Fruit fly (Drosophila melanogaster) whole organism, embryonic: Measurements from ENCODE around the gene ball.

ENCODE experiments used
- B-H2 ChIP-seq: fragments of 200-800 bp; sonication (Bioruptor generic); optimal IDR thresholded peaks from 2 replicates; lab custom pipeline; 2018; ENCODE audit warnings: missing biosample characterization, mild to moderate bottlenecking, missing genetic modification characterization
- CG10267 ChIP-seq: fragments of 200-800 bp; sonication (Bioruptor generic); optimal IDR thresholded peaks from 2 replicates; lab custom pipeline; 2018; ENCODE audit warnings: missing biosample characterization, mild to moderate bottlenecking, missing genetic modification characterization, moderate library complexity
- CG12071 ChIP-seq: fragments of 200-800 bp; sonication (Bioruptor generic); optimal IDR thresholded peaks from 3 replicates; lab custom pipeline; 2018; ENCODE audit warnings: missing biosample characterization, mild to moderate bottlenecking, missing genetic modification characterization
- CG12236 ChIP-seq: fragments of 200-800 bp; sonication (Bioruptor generic); optimal IDR thresholded peaks from 2 replicates; lab custom pipeline; 2016; ENCODE audit warnings: missing biosample characterization, missing genetic modification characterization
- CG1233 ChIP-seq: fragments of 200-800 bp; sonication (Bioruptor generic); optimal IDR thresholded peaks from 4 replicates; lab custom pipeline; 2018; ENCODE audit warnings: missing biosample characterization, mild to moderate bottlenecking, missing genetic modification characterization
- CG15011 ChIP-seq: fragments of 200-800 bp; sonication (Bioruptor generic); optimal IDR thresholded peaks from 3 replicates; lab custom pipeline; 2018; ENCODE audit warnings: missing biosample characterization, mild to moderate bottlenecking, missing genetic modification characterization
- CG17361 ChIP-seq: fragments of 200-800 bp; sonication (Bioruptor generic); IDR thresholded peaks from 3 replicates; pipeline ENCODE4 v1.3.6; 2022; ENCODE audit warnings: missing biosample characterization, missing genetic modification characterization
- CG18011 ChIP-seq: fragments of 200-800 bp; sonication (Bioruptor generic); optimal IDR thresholded peaks from 2 replicates; lab custom pipeline; 2017; ENCODE audit warnings: missing biosample characterization, missing genetic modification characterization, mild to moderate bottlenecking, moderate library complexity, missing genotype
- CG30403 ChIP-seq: fragments of 200-800 bp; sonication (Bioruptor generic); optimal IDR thresholded peaks from 3 replicates; lab custom pipeline; 2016; ENCODE audit warnings: missing biosample characterization, missing genetic modification characterization
- CG30431 ChIP-seq: fragments of 200-800 bp; sonication (Bioruptor generic); optimal IDR thresholded peaks from 2 replicates; lab custom pipeline; 2017; ENCODE audit warnings: missing biosample characterization, missing genetic modification characterization
- CG3281 ChIP-seq: fragments of 200-800 bp; sonication (Bioruptor generic); optimal IDR thresholded peaks from 3 replicates; lab custom pipeline; 2017; ENCODE audit warnings: missing biosample characterization, mild to moderate bottlenecking, missing genetic modification characterization
- CG34422 ChIP-seq: fragments of 200-800 bp; sonication (Bioruptor generic); IDR thresholded peaks from 3 replicates; pipeline ENCODE4 v1.3.6; 2022; ENCODE audit warnings: missing biosample characterization, missing genetic modification characterization
- CG4820 ChIP-seq: fragments of 200-800 bp; sonication (Bioruptor generic); optimal IDR thresholded peaks from 3 replicates; lab custom pipeline; 2016; ENCODE audit warnings: missing biosample characterization, missing genetic modification characterization
- CG8290 ChIP-seq, 3 experiments: fragments of 200-800 bp; sonication (Bioruptor generic); optimal IDR thresholded peaks; 2 replicates each; lab custom pipeline; 2016 to 2019; ENCODE audit warnings: missing biosample characterization in 3 of 3, missing genetic modification characterization in 3 of 3, mild to moderate bottlenecking in 2 of 3, moderate library complexity in 1 of 3
- Chrac-16 ChIP-seq: fragments of 200-800 bp; sonication (Bioruptor generic); optimal IDR thresholded peaks from 3 replicates; lab custom pipeline; 2016; ENCODE audit warnings: missing biosample characterization, missing genetic modification characterization
- CoRest ChIP-seq: fragments of 200-800 bp; sonication (Bioruptor generic); optimal IDR thresholded peaks from 3 replicates; lab custom pipeline; 2018; ENCODE audit warnings: missing biosample characterization, mild to moderate bottlenecking, missing genetic modification characterization, moderate library complexity
- D19A ChIP-seq: fragments of 200-800 bp; optimal IDR thresholded peaks from 3 replicates; lab custom pipeline; 2019; ENCODE audit warnings: missing biosample characterization, mild to moderate bottlenecking, missing genetic modification characterization, moderate library complexity
- Dll ChIP-seq: fragments of 200-800 bp; sonication (Bioruptor generic); IDR thresholded peaks from 4 replicates; pipeline ENCODE4 v1.3.6; 2022; ENCODE audit warnings: missing biosample characterization, missing genetic modification characterization; ENCODE audit not compliant: partially characterized antibody
- Dp ChIP-seq: fragments of 200-800 bp; sonication (Bioruptor generic); optimal IDR thresholded peaks from 2 replicates; lab custom pipeline; 2018; ENCODE audit warnings: missing biosample characterization, mild to moderate bottlenecking, missing genetic modification characterization, moderate library complexity
- Ets97D ChIP-seq: fragments of 200-800 bp; sonication (Bioruptor generic); optimal IDR thresholded peaks from 3 replicates; lab custom pipeline; 2016; ENCODE audit warnings: missing biosample characterization, missing genetic modification characterization
- Fer1 ChIP-seq: fragments of 200-800 bp; sonication (Bioruptor generic); optimal IDR thresholded peaks from 2 replicates; lab custom pipeline; 2017; ENCODE audit warnings: missing biosample characterization, mild to moderate bottlenecking, missing genetic modification characterization
- GATAe ChIP-seq: fragments of 200-800 bp; sonication (Bioruptor generic); conservative IDR thresholded peaks from 2 replicates; pipeline ENCODE4 v1.3.6; 2022; ENCODE audit warnings: missing biosample characterization, missing genetic modification characterization
- HHEX ChIP-seq: fragments of 200-800 bp; sonication (Bioruptor generic); optimal IDR thresholded peaks from 3 replicates; lab custom pipeline; 2017; ENCODE audit warnings: missing biosample characterization, mild to moderate bottlenecking, missing genetic modification characterization, missing genetic modification reagents
- HLH4C ChIP-seq: fragments of 200-800 bp; sonication (Bioruptor generic); IDR thresholded peaks from 3 replicates; pipeline ENCODE4 v1.3.6; 2022; ENCODE audit warnings: missing biosample characterization, missing genetic modification characterization; ENCODE audit not compliant: partially characterized antibody
- Myb ChIP-seq: fragments of 200-800 bp; sonication (Bioruptor generic); optimal IDR thresholded peaks from 2 replicates; lab custom pipeline; 2016; ENCODE audit warnings: missing biosample characterization, missing genetic modification characterization
- Sin3A ChIP-seq: fragments of >200 bp; optimal IDR thresholded peaks from 2 replicates; lab custom pipeline; 2018
- Xbp1 ChIP-seq: fragments of 200-800 bp; sonication (Bioruptor generic); optimal IDR thresholded peaks from 3 replicates; lab custom pipeline; 2016; ENCODE audit warnings: missing biosample characterization, mild to moderate bottlenecking, missing genetic modification characterization
- amos ChIP-seq: fragments of 200-800 bp; sonication (Bioruptor generic); IDR thresholded peaks from 2 replicates; pipeline ENCODE4 v1.3.6; 2022; ENCODE audit warnings: missing biosample characterization, missing genetic modification characterization; ENCODE audit not compliant: partially characterized antibody
- bowl ChIP-seq: fragments of 200-800 bp; sonication (Bioruptor generic); IDR thresholded peaks from 2 replicates; pipeline ENCODE4 v1.3.6; 2022; ENCODE audit warnings: missing biosample characterization, missing genetic modification characterization
- cas ChIP-seq: fragments of 200-800 bp; sonication (Bioruptor generic); IDR thresholded peaks from 2 replicates; pipeline ENCODE4 v1.3.6; 2022; ENCODE audit warnings: missing biosample characterization, missing genetic modification characterization
- chm ChIP-seq: fragments of 200-800 bp; sonication (Bioruptor generic); IDR thresholded peaks from 2 replicates; pipeline ENCODE4 v1.3.6; 2022; ENCODE audit warnings: missing biosample characterization, missing genetic modification characterization
- dysf ChIP-seq: fragments of 200-800 bp; sonication (Bioruptor generic); IDR thresholded peaks from 3 replicates; pipeline ENCODE4 v1.3.6; 2022; ENCODE audit warnings: missing biosample characterization, missing genetic modification characterization
- gce ChIP-seq: fragments of 200-800 bp; sonication (Bioruptor generic); IDR thresholded peaks from 3 replicates; pipeline ENCODE4 v1.3.6; 2022; ENCODE audit warnings: missing biosample characterization, missing genetic modification characterization
- grau ChIP-seq: fragments of 200-800 bp; optimal IDR thresholded peaks from 3 replicates; lab custom pipeline; 2019; ENCODE audit warnings: missing biosample characterization, mild to moderate bottlenecking, missing genetic modification characterization, moderate library complexity
- gro ChIP-seq: fragments of 200-800 bp; sonication (Bioruptor generic); optimal IDR thresholded peaks from 2 replicates; lab custom pipeline; 2016; ENCODE audit warnings: missing biosample characterization, missing genetic modification characterization
- hbn ChIP-seq: fragments of 200-800 bp; sonication (Bioruptor generic); IDR thresholded peaks from 2 replicates; pipeline ENCODE4 v1.3.6; 2022; ENCODE audit warnings: missing biosample characterization, missing genetic modification characterization; ENCODE audit not compliant: partially characterized antibody
- lov ChIP-seq, 2 experiments: fragments of 200-800 bp in 1 of 2; fragments of >200 bp in 1 of 2; sonication (Bioruptor generic) in 1 of 2; IDR thresholded peaks in 1 of 2; optimal IDR thresholded peaks in 1 of 2; 2 replicates in 1 of 2; 3 replicates in 1 of 2; pipeline versions ENCODE4 v1.3.6 to Lab custom; 2017 to 2022; ENCODE audit warnings: missing biosample characterization in 1 of 2, missing genetic modification characterization in 1 of 2
- mirr ChIP-seq: fragments of 200-800 bp; sonication (Bioruptor generic); optimal IDR thresholded peaks from 3 replicates; lab custom pipeline; 2018; ENCODE audit warnings: missing biosample characterization, mild to moderate bottlenecking, missing genetic modification characterization
- odd ChIP-seq: fragments of 200-800 bp; sonication (Bioruptor generic); optimal IDR thresholded peaks from 2 replicates; lab custom pipeline; 2017; ENCODE audit warnings: missing biosample characterization, mild to moderate bottlenecking, missing genetic modification characterization
- onecut ChIP-seq: fragments of 200-800 bp; sonication (Bioruptor generic); IDR thresholded peaks from 2 replicates; pipeline ENCODE4 v1.3.6; 2022; ENCODE audit warnings: missing biosample characterization, missing genetic modification characterization
- otp ChIP-seq: fragments of 200-800 bp; sonication (Bioruptor generic); IDR thresholded peaks from 3 replicates; pipeline ENCODE4, ENCODE4 v1.3.6; 2022; ENCODE audit warnings: missing biosample characterization, missing genetic modification characterization
- ranshi ChIP-seq: fragments of 200-800 bp; sonication (Bioruptor generic); IDR thresholded peaks from 2 replicates; pipeline ENCODE4 v1.3.6; 2022; ENCODE audit warnings: missing biosample characterization, missing genetic modification characterization
- schlank ChIP-seq: fragments of 200-800 bp; sonication (Bioruptor generic); optimal IDR thresholded peaks from 2 replicates; lab custom pipeline; 2018; ENCODE audit warnings: missing biosample characterization, mild to moderate bottlenecking, missing genetic modification characterization
- scrt ChIP-seq: fragments of 200-800 bp; sonication (Bioruptor generic); optimal IDR thresholded peaks from 2 replicates; lab custom pipeline; 2018; ENCODE audit warnings: missing biosample characterization, mild to moderate bottlenecking, missing genetic modification characterization, moderate library complexity
- sens-2 ChIP-seq: fragments of 200-800 bp; sonication (Bioruptor generic); IDR thresholded peaks from 2 replicates; pipeline ENCODE4 v1.3.6; 2022; ENCODE audit warnings: missing biosample characterization, missing genetic modification characterization
- tio ChIP-seq: fragments of 200-800 bp; sonication (Bioruptor generic); optimal IDR thresholded peaks from 2 replicates; lab custom pipeline; 2017; ENCODE audit warnings: missing biosample characterization, missing genetic modification characterization, inconsistent platforms
- unpg ChIP-seq: fragments of 200-800 bp; sonication (Bioruptor generic); optimal IDR thresholded peaks from 3 replicates; lab custom pipeline; 2018; ENCODE audit warnings: missing biosample characterization, mild to moderate bottlenecking, missing genetic modification characterization, moderate library complexity
- vnd ChIP-seq: fragments of 200-800 bp; sonication (Bioruptor generic); IDR thresholded peaks from 3 replicates; pipeline ENCODE4 v1.3.6; 2022; ENCODE audit warnings: missing biosample characterization, missing genetic modification characterization; ENCODE audit not compliant: partially characterized antibody

The ball gene

dm6 chr3R:26915463-26915925, 48.9 kb upstream of the ball start, which contains the start of gene CG46339 (continued):
- TF ChIP-seq lov (optimal IDR thresholded peaks at IDR 0.05; lab: Kevin White, UChicago) (no peak), lov (GFP tag; IDR thresholded peaks at IDR 0.05; lab: Robert Waterston, UW) (0 out of 3 replicates have a peak, but pooled peaks have one; percentile 47), Xbp1 (no peak), CoRest (no peak), amos (GFP tag; lab: Robert Waterston, UW) (peak; percentile 54; the same call in 1 of the 2 replicates), gro (GFP tag; lab: Kevin White, UChicago) (peak; percentile 87), otp (GFP tag; lab: Robert Waterston, UW) (peak; percentile 21; the same call in 1 of the 3 replicates), tio (GFP tag; lab: Kevin White, UChicago) (no peak), CG12071 (GFP tag; lab: Kevin White, UChicago) (peak; percentile 75), CG12236 (GFP tag; lab: Kevin White, UChicago) (peak; percentile 8), CG15011 (GFP tag; lab: Kevin White, UChicago) (peak; percentile 54), Ets97D (peak; percentile 23), CG30403 (peak; percentile 41), CG18011 (GFP tag; lab: Kevin White, UChicago) (peak; percentile 29), hbn (no peak), dysf (GFP tag; lab: Robert Waterston, UW) (peak; percentile 56; the same call in 2 of the 3 replicates), Sin3A (no peak), D19A (tag; lab: Kevin White, UChicago) (peak; percentile 30), mirr (GFP tag; lab: Kevin White, UChicago) (peak; percentile 91), CG30431 (GFP tag; lab: Kevin White, UChicago) (no peak), CG10267 (tag; lab: Kevin White, UChicago) (peak; percentile 65), Dll (0 out of 4 replicates have a peak, but pooled peaks have one; percentile 37), unpg (peak; percentile 54), grau (tag; lab: Kevin White, UChicago) (peak; percentile 9), chm (GFP tag; lab: Robert Waterston, UW) (peak; percentile 90), CG4820 (GFP tag; lab: Kevin White, UChicago) (peak; percentile 48), cas (0 out of 2 replicates have a peak, but pooled peaks have one; percentile 36), bowl (GFP tag; lab: Robert Waterston, UW) (0 out of 2 replicates have a peak, but pooled peaks have one; percentile 13), Dp (GFP tag; lab: Kevin White, UChicago) (no peak), CG8290 (GFP tag; optimal IDR thresholded peaks at IDR 0.05; lab: Kevin White, UChicago) (no peak), CG8290 (tag; optimal IDR thresholded peaks at IDR 0.05; lab: Kevin White, UChicago) (peak in 1 of 2 experiments; percentile 87), vnd (GFP tag; lab: Robert Waterston, UW) (peak; percentile 38; the same call in 2 of the 3 replicates), HHEX (peak; percentile 62), ranshi (GFP tag; lab: Robert Waterston, UW) (0 out of 2 replicates have a peak, but pooled peaks have one; percentile 15), B-H2 (GFP tag; lab: Kevin White, UChicago) (peak; percentile 90), Myb (peak; percentile 21), CG17361 (GFP tag; lab: Robert Waterston, UW) (peak; percentile 72; the same call in 2 of the 3 replicates), CG1233 (GFP tag; lab: Kevin White, UChicago) (peak; percentile 26), scrt (GFP tag; lab: Kevin White, UChicago) (peak; percentile 77), gce (GFP tag; lab: Robert Waterston, UW) (0 out of 3 replicates have a peak, but pooled peaks have one; percentile 48), schlank (tag; lab: Kevin White, UChicago) (peak; percentile 55), Chrac-16 (GFP tag; lab: Kevin White, UChicago) (no peak), Fer1 (GFP tag; lab: Kevin White, UChicago) (peak; percentile 92), HLH4C (GFP tag; lab: Robert Waterston, UW) (peak; percentile 36; the same call in 1 of the 3 replicates), onecut (peak; percentile 61), sens-2 (no peak), CG34422 (GFP tag; lab: Robert Waterston, UW) (peak; percentile 66; the same call in 1 of the 3 replicates), odd (GFP tag; lab: Kevin White, UChicago) (peak; percentile 81), GATAe (no peak), CG3281 (peak; percentile 83)
